Fruit fly (Drosophila melanogaster) whole organism, wandering third instar larva: ENCODE measurements around the gene galla-2.

Source experiments
- Abd-B ChIP-seq: fragments of >200 bp; optimal IDR thresholded peaks from 2 replicates; lab custom pipeline; 2017; ENCODE audit warnings: missing biosample characterization, missing genetic modification characterization
- CG32264 ChIP-seq: fragments of 200-800 bp; sonication (Bioruptor generic); optimal IDR thresholded peaks from 2 replicates; lab custom pipeline; 2016; ENCODE audit warnings: missing biosample characterization, missing genetic modification characterization
- CG9705 ChIP-seq: fragments of 200-800 bp; sonication (Bioruptor generic); optimal IDR thresholded peaks from 2 replicates; lab custom pipeline; 2018; ENCODE audit warnings: missing biosample characterization, mild to moderate bottlenecking, missing genetic modification characterization
- CrebA ChIP-seq: fragments of 200-800 bp; sonication (Bioruptor generic); optimal IDR thresholded peaks from 2 replicates; lab custom pipeline; 2016; ENCODE audit warnings: missing biosample characterization, mild to moderate bottlenecking, missing genetic modification characterization, borderline replicate concordance
- Dfd ChIP-seq: fragments of >200 bp; optimal IDR thresholded peaks from 2 replicates; lab custom pipeline; 2017; ENCODE audit warnings: missing biosample characterization, missing genetic modification characterization
- Dif ChIP-seq: fragments of 200-275, 200-300 bp; sonication (Bioruptor generic); optimal IDR thresholded peaks from 2 replicates; lab custom pipeline; 2018; ENCODE audit warnings: missing biosample characterization, missing genetic modification characterization; ENCODE audit not compliant: partially characterized antibody
- GATAd ChIP-seq: sonication (Bioruptor generic); optimal IDR thresholded peaks from 2 replicates; lab custom pipeline; 2016; ENCODE audit warnings: missing biosample characterization, missing genetic modification characterization
- HLH106 ChIP-seq: fragments of 200-800 bp; optimal IDR thresholded peaks from 3 replicates; lab custom pipeline; 2019; ENCODE audit warnings: missing biosample characterization, mild to moderate bottlenecking, missing genetic modification characterization, moderate library complexity
- Hnf4 ChIP-seq: fragments of 200-800 bp; sonication (Bioruptor generic); optimal IDR thresholded peaks from 2 replicates; lab custom pipeline; 2016; ENCODE audit warnings: missing biosample characterization, mild to moderate bottlenecking, missing genetic modification characterization
- Hr78 ChIP-seq: fragments of >200 bp; optimal IDR thresholded peaks from 2 replicates; lab custom pipeline; 2017; ENCODE audit warnings: missing biosample characterization, missing genetic modification characterization
- Hr83 ChIP-seq: fragments of 200-300 bp; sonication (Bioruptor generic); optimal IDR thresholded peaks from 2 replicates; lab custom pipeline; 2016; ENCODE audit warnings: missing biosample characterization, mild to moderate bottlenecking, missing genetic modification characterization, moderate library complexity; ENCODE audit not compliant: poor library complexity, severe bottlenecking
- Jra ChIP-seq: sonication (Bioruptor generic); optimal IDR thresholded peaks from 2 replicates; lab custom pipeline; 2016; ENCODE audit warnings: missing biosample characterization, missing genetic modification characterization
- Myc ChIP-seq: fragments of >200 bp; optimal IDR thresholded peaks from 2 replicates; lab custom pipeline; 2017
- N ChIP-seq: fragments of >200 bp; optimal IDR thresholded peaks from 2 replicates; lab custom pipeline; 2018; ENCODE audit warnings: missing biosample characterization, missing external identifiers, missing genetic modification characterization
- OdsH ChIP-seq: fragments of 200-800 bp; sonication (Bioruptor generic); optimal IDR thresholded peaks from 2 replicates; lab custom pipeline; 2016; ENCODE audit warnings: missing biosample characterization, mild to moderate bottlenecking, missing genetic modification characterization
- Rel ChIP-seq, 2 experiments: fragments of 200-800 bp; sonication (Bioruptor generic) in 1 of 2; optimal IDR thresholded peaks; 2 replicates in 1 of 2; 3 replicates in 1 of 2; lab custom pipeline; 2016 to 2019; ENCODE audit warnings: mild to moderate bottlenecking in 2 of 2, missing biosample characterization in 2 of 2, missing genetic modification characterization in 2 of 2, moderate library complexity in 1 of 2
- Sp1 ChIP-seq: fragments of 200-800 bp; sonication (Bioruptor generic); optimal IDR thresholded peaks from 3 replicates; lab custom pipeline; 2019; ENCODE audit warnings: missing biosample characterization, mild to moderate bottlenecking, missing genetic modification characterization, moderate library complexity
- Vsx2 ChIP-seq: fragments of 200-300, 225-300 bp; sonication (Bioruptor generic); optimal IDR thresholded peaks from 2 replicates; lab custom pipeline; 2018; ENCODE audit warnings: missing biosample characterization, missing genetic modification characterization; ENCODE audit not compliant: partially characterized antibody
- br ChIP-seq: fragments of 200-800 bp; sonication (Bioruptor generic); optimal IDR thresholded peaks from 2 replicates; lab custom pipeline; 2016; ENCODE audit warnings: missing biosample characterization, missing genetic modification characterization
- brk ChIP-seq: fragments of 200-800 bp; sonication (Bioruptor generic); optimal IDR thresholded peaks from 2 replicates; lab custom pipeline; 2016; ENCODE audit warnings: missing biosample characterization, mild to moderate bottlenecking, missing genetic modification characterization
- dl ChIP-seq, 2 experiments: fragments of 175-275, 200-275 bp in 1 of 2; fragments of 200-275 bp in 1 of 2; sonication (Bioruptor generic); optimal IDR thresholded peaks; lab custom pipeline; 2018; ENCODE audit warnings: mild to moderate bottlenecking in 2 of 2, missing biosample characterization in 2 of 2, missing genetic modification characterization in 2 of 2, moderate library complexity in 2 of 2; ENCODE audit not compliant: partially characterized antibody in 2 of 2, insufficient read depth in 1 of 2
- dmrt93B ChIP-seq: fragments of 200-800 bp; sonication (Bioruptor generic); optimal IDR thresholded peaks from 2 replicates; lab custom pipeline; 2018; ENCODE audit warnings: missing biosample characterization, mild to moderate bottlenecking, missing genetic modification characterization
- dsf ChIP-seq: sonication (Bioruptor generic); optimal IDR thresholded peaks from 2 replicates; lab custom pipeline; 2016; ENCODE audit warnings: missing biosample characterization, missing genetic modification characterization, borderline replicate concordance
- ey ChIP-seq: fragments of 200-800 bp; sonication (Bioruptor generic); optimal IDR thresholded peaks from 2 replicates; lab custom pipeline; 2016; ENCODE audit warnings: missing biosample characterization, missing genetic modification characterization
- foxo ChIP-seq, 2 experiments: fragments of 200-800 bp; sonication (Bioruptor generic); optimal IDR thresholded peaks; 2 replicates in 1 of 2; 3 replicates in 1 of 2; lab custom pipeline; 2016 to 2017; ENCODE audit warnings: missing biosample characterization in 2 of 2, missing genetic modification characterization in 2 of 2
- fru ChIP-seq: fragments of 200-800 bp; sonication (Bioruptor generic); optimal IDR thresholded peaks from 3 replicates; lab custom pipeline; 2016; ENCODE audit warnings: missing biosample characterization, mild to moderate bottlenecking, missing genetic modification characterization
- h ChIP-seq: fragments of 200-800 bp; sonication (Bioruptor generic); optimal IDR thresholded peaks from 3 replicates; lab custom pipeline; 2016; ENCODE audit warnings: missing biosample characterization, mild to moderate bottlenecking, missing genetic modification characterization
- jim ChIP-seq: fragments of 175-275, 200-325 bp; sonication (Bioruptor generic); optimal IDR thresholded peaks from 2 replicates; lab custom pipeline; 2016; ENCODE audit warnings: missing biosample characterization, mild to moderate bottlenecking, missing genetic modification characterization
- lola ChIP-seq: fragments of >200 bp; optimal IDR thresholded peaks from 2 replicates; lab custom pipeline; 2017; ENCODE audit warnings: missing biosample characterization, missing genetic modification characterization
- pan ChIP-seq: fragments of >200 bp; optimal IDR thresholded peaks from 2 replicates; lab custom pipeline; 2017
- psq ChIP-seq: fragments of 200-800 bp; sonication (Bioruptor generic); optimal IDR thresholded peaks from 3 replicates; lab custom pipeline; 2017; ENCODE audit warnings: missing biosample characterization, mild to moderate bottlenecking, missing genetic modification characterization, moderate library complexity
- rgr ChIP-seq: fragments of 200-800 bp; sonication (Bioruptor generic); optimal IDR thresholded peaks from 3 replicates; lab custom pipeline; 2016; ENCODE audit warnings: missing biosample characterization, mild to moderate bottlenecking, missing genetic modification characterization
- sage ChIP-seq: fragments of 200-800 bp; sonication (Bioruptor generic); optimal IDR thresholded peaks from 2 replicates; lab custom pipeline; 2016; ENCODE audit warnings: missing biosample characterization, mild to moderate bottlenecking, missing genetic modification characterization
- tai ChIP-seq: sonication (Bioruptor generic); optimal IDR thresholded peaks from 2 replicates; lab custom pipeline; 2016; ENCODE audit warnings: missing biosample characterization, missing genetic modification characterization
- woc ChIP-seq: sonication (Bioruptor generic); optimal IDR thresholded peaks from 2 replicates; lab custom pipeline; 2016; ENCODE audit warnings: missing biosample characterization, mild to moderate bottlenecking, missing genetic modification characterization

galla-2 gene

dm6 chr3L:10849620-10850302 is 32.9 kb upstream of the galla-2 start:
- TF ChIP-seq psq (peak; percentile 60), N (GFP tag; lab: Kevin White, UChicago) (no peak)
- TF ChIP-seq, all 38 proteins: peak for 1

DNA sequence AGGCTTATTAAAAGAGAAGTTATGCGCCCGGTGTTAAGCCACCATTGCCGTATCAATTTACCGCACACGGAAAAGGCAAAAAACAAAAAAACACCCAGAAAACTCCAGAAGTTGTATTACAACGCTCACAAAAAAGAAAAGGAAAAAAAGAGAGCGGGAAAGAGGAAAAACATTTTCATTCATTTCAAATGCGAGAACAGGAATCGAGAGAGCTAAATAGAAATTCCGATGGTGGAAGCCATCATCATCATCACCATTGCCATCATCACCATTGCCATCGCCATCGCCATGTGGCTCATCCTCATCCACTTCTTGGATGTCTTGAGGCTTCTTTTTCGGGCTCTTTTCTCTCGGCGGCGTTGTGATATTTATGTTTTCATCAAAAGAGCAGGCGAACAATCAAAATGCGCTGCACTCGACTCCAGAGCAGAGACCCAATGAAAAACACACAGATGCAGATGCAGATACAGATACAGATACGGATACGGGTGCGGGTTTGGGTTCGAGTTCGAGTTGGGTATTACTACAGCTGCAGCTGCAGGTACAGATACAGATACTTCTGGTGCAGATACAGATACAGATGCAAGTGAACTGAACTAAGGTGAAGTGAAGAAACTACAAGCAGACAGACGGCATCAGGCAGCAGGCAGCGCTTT is 31.5 kb upstream of the galla-2 start:
- TF ChIP-seq dl (GFP tag; optimal IDR thresholded peaks at IDR 0.05; lab: Kevin White, UChicago; ENCODE audit: insufficient read depth in 1 of 2, partially characterized antibody in 2 of 2): peak in 1 of 2 experiments; percentile 19
- TF ChIP-seq rgr: no peak
- TF ChIP-seq Dfd (GFP tag; lab: Kevin White, UChicago): no peak

- TF ChIP-seq dmrt93B (GFP tag; lab: Kevin White, UChicago) (peak; percentile 46), rgr (peak; percentile 53), ey (peak; percentile 55), CG9705 (no peak), Sp1 (peak; percentile 73), OdsH (peak; percentile 28), HLH106 (tag; lab: Kevin White, UChicago) (peak; percentile 70), Myc (lab: Kevin White, UChicago) (no peak), woc (GFP tag; lab: Kevin White, UChicago) (peak; percentile 36), tai (GFP tag; lab: Kevin White, UChicago) (no peak), foxo (GFP tag; optimal IDR thresholded peaks at IDR 0.05; lab: Kevin White, UChicago) (peak in 1 of 2 experiments; percentile 70), psq (peak; percentile 57), h (peak; percentile 28)
Observed at dm6 chr3L:10851853-10852346, 30.8 kb upstream of the galla-2 start.

DNA sequence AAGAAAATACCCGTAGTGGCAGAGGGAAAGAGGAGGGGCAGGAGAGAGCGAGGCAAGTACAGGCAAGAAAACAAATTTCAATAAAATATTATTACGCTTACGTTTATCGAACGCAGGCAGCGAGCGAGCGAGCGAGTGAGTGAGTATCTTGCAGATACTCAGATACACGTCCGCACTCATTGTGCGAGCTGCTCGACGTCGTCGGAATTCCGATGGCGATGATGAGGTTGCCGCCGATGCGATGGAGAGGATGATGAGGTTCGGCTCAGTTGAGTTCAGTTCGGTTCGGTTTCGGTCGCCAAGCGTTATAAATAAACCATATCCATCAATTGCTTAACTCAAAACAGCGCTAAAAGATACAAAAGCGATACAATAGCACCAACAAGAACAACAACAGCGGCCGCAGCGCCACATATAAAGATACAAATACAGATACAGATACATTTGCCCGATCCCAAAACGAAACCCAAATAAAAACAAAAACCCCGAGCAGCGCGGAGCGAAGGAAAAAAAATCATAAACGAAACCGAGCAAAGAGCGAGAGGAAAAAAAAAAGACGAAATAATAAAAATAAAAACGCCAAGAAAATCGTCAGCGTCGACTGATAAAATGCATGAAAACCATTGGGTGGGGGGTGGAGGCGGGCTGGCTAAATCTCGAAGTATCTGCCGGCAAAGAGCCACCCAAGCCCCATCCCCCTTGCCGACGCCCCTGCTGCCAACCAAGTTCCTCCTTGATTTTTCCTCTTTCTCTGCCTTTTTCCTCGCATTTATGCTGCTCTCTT is 30.2 kb upstream of the galla-2 start:
- TF ChIP-seq fru (peak; percentile 78), Hnf4 (GFP tag; lab: Kevin White, UChicago) (peak; percentile 46), OdsH (peak; percentile 58), h (no peak), Abd-B (GFP tag; lab: Kevin White, UChicago) (no peak), HLH106 (tag; lab: Kevin White, UChicago) (peak; percentile 11), jim (peak; percentile 72), br (GFP tag; lab: Kevin White, UChicago) (peak; percentile 72), Myc (lab: Kevin White, UChicago) (no peak), GATAd (GFP tag; lab: Kevin White, UChicago) (no peak), dmrt93B (GFP tag; lab: Kevin White, UChicago) (peak; percentile 14), Dfd (GFP tag; lab: Kevin White, UChicago) (no peak), brk (GFP tag; lab: Kevin White, UChicago) (peak; percentile 33), Dif (peak; percentile 75), Hr83 (GFP tag; lab: Kevin White, UChicago) (peak; percentile 81), sage (GFP tag; lab: Kevin White, UChicago) (peak; percentile 74), Jra (GFP tag; lab: Kevin White, UChicago) (peak; percentile 24), CG9705 (peak; percentile 4), Sp1 (peak; percentile 91), psq (peak; percentile 90), lola (GFP tag; lab: Kevin White, UChicago) (no peak), dl (GFP tag; optimal IDR thresholded peaks at IDR 0.05; lab: Kevin White, UChicago; ENCODE audit: insufficient read depth in 1 of 2, partially characterized antibody in 2 of 2) (peak in 1 of 2 experiments; percentile 45), CrebA (peak; percentile 93), pan (lab: Kevin White, UChicago) (no peak), N (GFP tag; lab: Kevin White, UChicago) (no peak), Rel (GFP tag; optimal IDR thresholded peaks at IDR 0.05; lab: Kevin White, UChicago) (peak; percentile 93), Rel (tag; optimal IDR thresholded peaks at IDR 0.05; lab: Kevin White, UChicago) (peak; percentile 58), Vsx2 (GFP tag; lab: Kevin White, UChicago) (peak; percentile 49), woc (GFP tag; lab: Kevin White, UChicago) (peak; percentile 8), Hr78 (GFP tag; lab: Kevin White, UChicago) (no peak), ey (peak; percentile 36), foxo (GFP tag; optimal IDR thresholded peaks at IDR 0.05; lab: Kevin White, UChicago) (peak; percentile 51 to 85), rgr (peak; percentile 21), dsf (GFP tag; lab: Kevin White, UChicago) (no peak), CG32264 (GFP tag; lab: Kevin White, UChicago) (peak; percentile 75)
